Fruit fly (Drosophila melanogaster) S2 (cell line): ENCODE measurements around the gene CG7239.

ENCODE experiments used
- CG8478 ChIP-seq: fragments of >200 bp; optimal IDR thresholded peaks from 2 replicates; lab custom pipeline; 2018
- CTCF ChIP-seq, 2 experiments: fragments of >200 bp; optimal IDR thresholded peaks; 2 replicates each; lab custom pipeline; 2018

dm6 chr2L:5781181-5781580 is 20.8 kb upstream of the CG7239 start:
- TF ChIP-seq CG8478 (lab: Kevin White, UChicago) = no peak
- no peak for TF ChIP-seq CTCF (optimal IDR thresholded peaks at IDR 0.05; lab: Kevin White, UChicago)
